Fruit fly (Drosophila melanogaster): ENCODE results near the gene PLCXD.

Gene PLCXD

dm6 chr2L:12045941-12046855 lies 3.0 kb upstream of the PLCXD start, which contains the start of gene CG6770:
Gene CG6770, minus strand, starts transcription at chr2L:12046118.
- TF ChIP-seq CG8159 (tag; optimal IDR thresholded peaks at IDR 0.05) (peak; percentile 88), Snoo (tag; optimal IDR thresholded peaks at IDR 0.05) (peak; percentile 92), fd96Ca (GFP tag; IDR thresholded peaks at IDR 0.05) (peak; percentile 86), CG10348 (GFP tag; IDR thresholded peaks at IDR 0.05) (no peak), EcR (GFP tag; optimal IDR thresholded peaks at IDR 0.05) (peak; percentile 72), CG8301 (tag; optimal IDR thresholded peaks at IDR 0.05) (peak; percentile 72), Pif1A (GFP tag; optimal IDR thresholded peaks at IDR 0.05) (peak; percentile 86), gl (tag; optimal IDR thresholded peaks at IDR 0.05) (peak; percentile 20), CG17806 (tag; optimal IDR thresholded peaks at IDR 0.05) (peak; percentile 80), CG13204 (GFP tag; optimal IDR thresholded peaks at IDR 0.05) (peak; percentile 39), CG14655 (GFP tag; optimal IDR thresholded peaks at IDR 0.05) (peak; percentile 80), CG32121 (GFP tag; IDR thresholded peaks at IDR 0.05) (peak; percentile 86), D1 (tag; optimal IDR thresholded peaks at IDR 0.05) (peak; percentile 53), CG4496 (GFP tag; IDR thresholded peaks at IDR 0.05) (peak; percentile 92), CG15710 (tag; optimal IDR thresholded peaks at IDR 0.05) (peak; percentile 86), CG34367 (tag; optimal IDR thresholded peaks at IDR 0.05) (peak; percentile 73), CG12605 (GFP tag; IDR thresholded peaks at IDR 0.05) (peak; percentile 90), rn (GFP tag; IDR thresholded peaks at IDR 0.05) (peak; percentile 74), CG9948 (tag; optimal IDR thresholded peaks at IDR 0.05) (peak; percentile 72), Ets98B (GFP tag; IDR thresholded peaks at IDR 0.05) (peak; percentile 89), Pif1B (GFP tag; optimal IDR thresholded peaks at IDR 0.05) (peak; percentile 84)

DNA sequence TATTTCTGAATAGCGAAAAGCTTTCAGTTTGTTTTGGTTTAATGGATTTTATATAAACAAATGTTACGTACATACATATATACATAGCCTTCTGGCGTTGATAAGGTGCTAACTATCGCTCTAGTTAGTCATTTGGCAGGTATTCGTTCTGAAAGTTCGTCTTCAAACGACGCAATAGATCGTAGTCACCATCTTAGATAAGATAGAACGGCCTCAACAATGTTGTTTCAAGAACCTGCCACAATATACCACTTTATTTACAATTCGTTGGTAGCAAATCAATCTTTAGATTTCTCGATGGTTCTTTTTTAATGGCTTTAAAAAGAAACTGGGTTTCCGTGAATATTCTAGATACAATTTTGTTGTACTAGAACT lies 2.4 kb upstream of the PLCXD start:
- TF ChIP-seq rn (GFP tag; IDR thresholded peaks at IDR 0.05) = no peak
- no peak for TF ChIP-seq CG32121 (GFP tag; IDR thresholded peaks at IDR 0.05)
- no peak for TF ChIP-seq CG8159 (tag; optimal IDR thresholded peaks at IDR 0.05)
- TF ChIP-seq CG9948 (tag; optimal IDR thresholded peaks at IDR 0.05) = no peak
- no peak for TF ChIP-seq CG4496 (GFP tag; IDR thresholded peaks at IDR 0.05)
- no peak for TF ChIP-seq Ets98B (GFP tag; IDR thresholded peaks at IDR 0.05)
- no peak for TF ChIP-seq Pif1B (GFP tag; optimal IDR thresholded peaks at IDR 0.05)
- TF ChIP-seq CG14655 (GFP tag; optimal IDR thresholded peaks at IDR 0.05) = no peak
- TF ChIP-seq CG13204 (GFP tag; optimal IDR thresholded peaks at IDR 0.05) = no peak
- no peak for TF ChIP-seq D1 (tag; optimal IDR thresholded peaks at IDR 0.05)
- TF ChIP-seq Pif1A (GFP tag; optimal IDR thresholded peaks at IDR 0.05) = no peak
- TF ChIP-seq CG17806 (tag; optimal IDR thresholded peaks at IDR 0.05) = no peak

- TF ChIP-seq Ets98B (GFP tag; IDR thresholded peaks at IDR 0.05) (no peak), fd96Ca (GFP tag; IDR thresholded peaks at IDR 0.05) (no peak), Snoo (tag; optimal IDR thresholded peaks at IDR 0.05) (no peak), CG34367 (tag; optimal IDR thresholded peaks at IDR 0.05) (no peak), CG13204 (GFP tag; optimal IDR thresholded peaks at IDR 0.05) (no peak), D1 (tag; optimal IDR thresholded peaks at IDR 0.05) (no peak), CG8301 (tag; optimal IDR thresholded peaks at IDR 0.05) (no peak), gl (tag; optimal IDR thresholded peaks at IDR 0.05) (no peak)
These were observed 495 bp upstream of the PLCXD start, which contains the start of gene Plzf for dm6 chr2L:12048723-12049122. Gene Plzf, minus strand, starts transcription at chr2L:12048918.

DNA sequence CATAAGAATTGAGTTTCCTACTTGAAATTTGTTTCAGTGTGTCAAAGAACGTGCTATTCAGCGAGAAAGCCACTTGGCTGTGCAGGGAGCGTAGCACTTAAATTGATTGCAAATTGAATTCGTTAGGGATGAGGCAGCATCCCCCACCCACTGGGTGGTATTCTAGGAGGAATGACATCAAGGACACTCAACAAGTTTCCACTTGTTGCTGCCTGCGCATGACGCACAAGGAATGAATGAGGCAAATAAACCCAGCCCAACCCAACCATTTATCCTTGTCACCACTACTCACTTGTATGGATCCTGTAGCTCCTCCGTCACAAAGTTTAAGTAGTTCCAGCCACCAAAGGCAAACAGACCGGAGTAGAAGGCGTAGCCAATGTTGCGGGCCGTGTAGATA lies 4.1 kb downstream of the PLCXD start:
- TF ChIP-seq CG12605 (GFP tag; IDR thresholded peaks at IDR 0.05) = peak; percentile 93
- no peak for TF ChIP-seq CG14655 (GFP tag; optimal IDR thresholded peaks at IDR 0.05)
- no peak for TF ChIP-seq CG4496 (GFP tag; IDR thresholded peaks at IDR 0.05)
- no peak for TF ChIP-seq CG32121 (GFP tag; IDR thresholded peaks at IDR 0.05)

DNA sequence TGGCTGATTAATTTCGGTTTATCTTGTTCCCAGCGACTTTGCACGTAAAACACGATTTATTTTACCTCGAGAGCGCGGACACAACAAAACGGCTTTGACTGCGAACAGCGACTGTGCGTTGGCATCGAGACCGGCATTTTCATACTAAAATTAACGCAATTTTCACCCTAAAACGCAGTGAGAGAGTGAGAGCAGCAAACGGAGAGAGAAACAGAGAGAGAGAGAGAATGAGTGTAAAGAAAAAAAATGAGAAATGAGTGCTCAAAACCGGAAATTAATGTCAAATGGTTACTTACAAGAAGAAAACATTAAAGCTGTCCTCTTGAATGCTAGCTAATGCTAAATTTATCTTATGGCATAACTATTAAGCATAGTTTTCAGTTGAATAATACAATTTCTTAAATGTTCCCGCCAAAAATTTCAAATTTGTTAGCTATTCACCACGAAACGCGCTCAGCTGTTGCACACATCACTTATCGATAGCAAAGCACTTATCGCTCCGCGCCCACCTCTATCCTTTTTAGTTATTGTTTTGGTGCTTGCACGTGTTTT lies 6.7 kb downstream of the PLCXD start, which contains the start of the genes JhI-21, RpL7-like and CG34164:
Gene JhI-21 (minus strand): TSS at position 206 of the 552 bp plus-strand sequence.
Gene RpL7-like (plus strand): TSS at position 490 of the 552 bp plus-strand sequence.
Gene CG34164 (plus strand): TSS at position 512 of the 552 bp plus-strand sequence.
- no peak for TF ChIP-seq rn (GFP tag; IDR thresholded peaks at IDR 0.05)
- peak; percentile 6 for TF ChIP-seq Snoo (tag; optimal IDR thresholded peaks at IDR 0.05)
- TF ChIP-seq CG12605 (GFP tag; IDR thresholded peaks at IDR 0.05) = peak; percentile 43; the same call in 1 of the 2 replicates
- no peak for TF ChIP-seq CG9948 (tag; optimal IDR thresholded peaks at IDR 0.05)
- TF ChIP-seq CG17806 (tag; optimal IDR thresholded peaks at IDR 0.05) = no peak
- no peak for TF ChIP-seq EcR (GFP tag; optimal IDR thresholded peaks at IDR 0.05)
- no peak for TF ChIP-seq CG8159 (tag; optimal IDR thresholded peaks at IDR 0.05)
- TF ChIP-seq Ets98B (GFP tag; IDR thresholded peaks at IDR 0.05) = peak; percentile 19; the same call in 1 of the 2 replicates

- TF ChIP-seq CG32121 (GFP tag; IDR thresholded peaks at IDR 0.05) (no peak), rn (GFP tag; IDR thresholded peaks at IDR 0.05) (no peak), D1 (tag; optimal IDR thresholded peaks at IDR 0.05) (no peak), CG8301 (tag; optimal IDR thresholded peaks at IDR 0.05) (peak; percentile 15), EcR (GFP tag; optimal IDR thresholded peaks at IDR 0.05) (no peak), CG15710 (tag; optimal IDR thresholded peaks at IDR 0.05) (peak; percentile 15), Ets98B (GFP tag; IDR thresholded peaks at IDR 0.05) (peak; percentile 6; the same call in 1 of the 2 replicates), CG34367 (tag; optimal IDR thresholded peaks at IDR 0.05) (no peak), gl (tag; optimal IDR thresholded peaks at IDR 0.05) (no peak), CG17806 (tag; optimal IDR thresholded peaks at IDR 0.05) (peak; percentile 7), Pif1B (GFP tag; optimal IDR thresholded peaks at IDR 0.05) (no peak), CG8159 (tag; optimal IDR thresholded peaks at IDR 0.05) (peak; percentile 25), CG12605 (GFP tag; IDR thresholded peaks at IDR 0.05) (peak; percentile 53)
These were observed 13.8 kb downstream of the PLCXD start, which contains the start of gene Rab3-GAP for dm6 chr2L:12063035-12063434. Gene Rab3-GAP, minus strand, starts transcription at chr2L:12063184.
